Fruit fly (Drosophila melanogaster) whole organism, wandering third instar larva: ENCODE measurements around the gene TwdlG.
"Not testable (repeated sequence)": the region's sequence is repeated elsewhere in the genome, so short reads cannot be mapped to it uniquely, and the experiment has no call there.

Experiments
- Dfd ChIP-seq: fragments of >200 bp; optimal IDR thresholded peaks from 2 replicates; lab custom pipeline; 2017; ENCODE audit warnings: missing biosample characterization, missing genetic modification characterization
- HLH106 ChIP-seq: fragments of 200-800 bp; optimal IDR thresholded peaks from 3 replicates; lab custom pipeline; 2019; ENCODE audit warnings: missing biosample characterization, mild to moderate bottlenecking, missing genetic modification characterization, moderate library complexity
- Hnf4 ChIP-seq: fragments of 200-800 bp; sonication (Bioruptor generic); optimal IDR thresholded peaks from 2 replicates; lab custom pipeline; 2016; ENCODE audit warnings: missing biosample characterization, mild to moderate bottlenecking, missing genetic modification characterization
- Jra ChIP-seq: sonication (Bioruptor generic); optimal IDR thresholded peaks from 2 replicates; lab custom pipeline; 2016; ENCODE audit warnings: missing biosample characterization, missing genetic modification characterization
- brk ChIP-seq: fragments of 200-800 bp; sonication (Bioruptor generic); optimal IDR thresholded peaks from 2 replicates; lab custom pipeline; 2016; ENCODE audit warnings: missing biosample characterization, mild to moderate bottlenecking, missing genetic modification characterization
- fru ChIP-seq: fragments of 200-800 bp; sonication (Bioruptor generic); optimal IDR thresholded peaks from 3 replicates; lab custom pipeline; 2016; ENCODE audit warnings: missing biosample characterization, mild to moderate bottlenecking, missing genetic modification characterization
- psq ChIP-seq: fragments of 200-800 bp; sonication (Bioruptor generic); optimal IDR thresholded peaks from 3 replicates; lab custom pipeline; 2017; ENCODE audit warnings: missing biosample characterization, mild to moderate bottlenecking, missing genetic modification characterization, moderate library complexity
- rgr ChIP-seq: fragments of 200-800 bp; sonication (Bioruptor generic); optimal IDR thresholded peaks from 3 replicates; lab custom pipeline; 2016; ENCODE audit warnings: missing biosample characterization, mild to moderate bottlenecking, missing genetic modification characterization
- sv ChIP-seq: fragments of 200-800 bp; sonication (Bioruptor generic); optimal IDR thresholded peaks from 3 replicates; lab custom pipeline; 2016; ENCODE audit warnings: missing biosample characterization, missing genetic modification characterization
- woc ChIP-seq: sonication (Bioruptor generic); optimal IDR thresholded peaks from 2 replicates; lab custom pipeline; 2016; ENCODE audit warnings: missing biosample characterization, mild to moderate bottlenecking, missing genetic modification characterization

dm6 chr3R:4211483-4211882, 39.7 kb downstream of the TwdlG start, which contains the start of gene aux:
- not testable (repeated sequence) for TF ChIP-seq psq (GFP tag; lab: Kevin White, UChicago); brk (GFP tag; lab: Kevin White, UChicago); Jra (GFP tag; lab: Kevin White, UChicago); sv (GFP tag; lab: Kevin White, UChicago); Dfd (GFP tag; lab: Kevin White, UChicago); Hnf4 (GFP tag; lab: Kevin White, UChicago); HLH106 (tag; lab: Kevin White, UChicago); rgr (GFP tag; lab: Kevin White, UChicago); woc (GFP tag; lab: Kevin White, UChicago); fru (GFP tag; lab: Kevin White, UChicago)
